Worm (Caenorhabditis elegans) whole organism, late embryonic: ENCODE data around the gene srg-45.

ENCODE experiments used
- ama-1 ChIP-seq: fragments of 150-350 bp; optimal IDR thresholded peaks from 2 replicates; lab custom pipeline; 2014
- ceh-2 ChIP-seq: sonication (generic microtip); optimal IDR thresholded peaks from 2 replicates; lab custom pipeline; 2016; ENCODE audit warnings: missing genotype, missing genetic modification characterization, missing compliant biosample characterization
- ceh-9 ChIP-seq: sonication (generic microtip); optimal IDR thresholded peaks from 2 replicates; lab custom pipeline; 2016; ENCODE audit warnings: mild to moderate bottlenecking, missing genetic modification characterization, inconsistent platforms, missing compliant biosample characterization
- elt-2 ChIP-seq: sonication (generic microtip); optimal IDR thresholded peaks from 2 replicates; lab custom pipeline; 2016; ENCODE audit warnings: missing genetic modification reagents, missing genetic modification characterization, missing compliant biosample characterization
- fax-1 ChIP-seq: sonication (generic microtip); optimal IDR thresholded peaks from 2 replicates; lab custom pipeline; 2016; ENCODE audit warnings: missing genotype, missing genetic modification characterization, missing compliant biosample characterization
- hlh-8 ChIP-seq: sonication (generic microtip); optimal IDR thresholded peaks from 2 replicates; lab custom pipeline; 2016; ENCODE audit warnings: missing genotype, missing genetic modification characterization, missing compliant biosample characterization
- nhr-11 ChIP-seq: fragments of 150-350 bp; optimal IDR thresholded peaks from 2 replicates; lab custom pipeline; 2014; ENCODE audit warnings: missing biosample characterization, missing genetic modification characterization
- pha-2 ChIP-seq: sonication (generic microtip); optimal IDR thresholded peaks from 2 replicates; lab custom pipeline; 2017; ENCODE audit warnings: mild to moderate bottlenecking, missing genetic modification characterization, missing compliant biosample characterization
- pqm-1 ChIP-seq: sonication (generic microtip); optimal IDR thresholded peaks from 2 replicates; lab custom pipeline; 2016; ENCODE audit warnings: missing genetic modification characterization, missing compliant biosample characterization
- ztf-16 ChIP-seq: sonication (generic microtip); optimal IDR thresholded peaks from 2 replicates; lab custom pipeline; 2017; ENCODE audit warnings: missing genetic modification characterization, missing compliant biosample characterization

- TF ChIP-seq pha-2 (tag; lab: Kevin White, UChicago) (no peak), ztf-16 (tag; lab: Kevin White, UChicago) (no peak), fax-1 (no peak), ama-1 (lab: Kevin White, UChicago) (no peak), pqm-1 (tag; lab: Kevin White, UChicago) (no peak), ceh-9 (no peak), hlh-8 (no peak), ceh-2 (tag; lab: Kevin White, UChicago) (no peak), nhr-11 (tag; lab: Kevin White, UChicago) (no peak), elt-2 (tag; lab: Kevin White, UChicago) (peak; percentile 57)
Measured at ce11 chrV:12301985-12302591, 5.2 kb upstream of the srg-45 start, which contains the start of the genes frm-7 and F55C5.17.
